Worm (Caenorhabditis elegans): ENCODE results near the gene T23G4.127.

Gene T23G4.127

ce11 chrIV:13650238-13650637, 48.3 kb downstream of the T23G4.127 start, which contains the start of gene C08F11.17:
C08F11.17 (minus strand) TSS chrIV:13650338.
- TF ChIP-seq F26F4.8 (GFP tag; conservative IDR thresholded peaks at IDR 0.05) (no peak), Y5F2A.4 (GFP tag; optimal IDR thresholded peaks at IDR 0.05) (no peak), nhr-76 (tag; optimal IDR thresholded peaks at IDR 0.05) (no peak), hmg-1.1 (GFP tag; IDR thresholded peaks at IDR 0.05) (no peak), D1046.2 (GFP tag; IDR thresholded peaks at IDR 0.05) (no peak), zip-11 (GFP tag; IDR thresholded peaks at IDR 0.05) (no peak), ztf-7 (tag; optimal IDR thresholded peaks at IDR 0.05) (no peak), T26A8.4 (GFP tag; IDR thresholded peaks at IDR 0.05) (no peak), mdt-29 (GFP tag; IDR thresholded peaks at IDR 0.05) (no peak), lin-1 (GFP tag; IDR thresholded peaks at IDR 0.05) (no peak), lsy-2 (tag; optimal IDR thresholded peaks at IDR 0.05) (no peak), T20F7.1 (GFP tag; optimal IDR thresholded peaks at IDR 0.05) (no peak), zfp-3 (GFP tag; conservative IDR thresholded peaks at IDR 0.05) (no peak), ctbp-1 (GFP tag; IDR thresholded peaks at IDR 0.05) (no peak), snpc-4 (tag; optimal IDR thresholded peaks at IDR 0.05) (no peak), Y75B8A.6 (GFP tag; IDR thresholded peaks at IDR 0.05) (no peak), aha-1 (tag) (no peak), aly-2 (tag; optimal IDR thresholded peaks at IDR 0.05) (no peak), dmd-8 (GFP tag; IDR thresholded peaks at IDR 0.05) (no peak)

DNA sequence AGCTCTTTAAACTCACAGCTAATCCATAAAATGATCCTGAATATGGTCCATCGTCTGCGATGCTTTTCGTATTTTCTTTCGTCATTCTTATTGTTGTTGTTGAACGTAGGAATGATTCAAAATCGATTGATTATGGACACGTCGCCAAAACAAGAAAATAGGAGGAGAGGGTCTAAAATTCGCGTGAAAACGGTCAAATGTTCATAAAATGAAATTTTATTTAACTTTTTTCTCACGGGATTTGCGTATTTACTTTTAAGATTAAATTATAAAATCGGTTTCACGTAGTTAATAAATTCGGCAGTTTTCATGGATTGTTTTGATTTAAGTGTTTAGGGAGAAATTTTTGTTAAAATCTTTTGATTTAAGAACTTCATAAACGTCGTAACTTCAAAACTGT, 49.4 kb downstream of the T23G4.127 start, which contains the start of gene C08F11.10:
C08F11.10 (minus strand) TSS at position 101 of the 400 bp plus-strand sequence.
- no peak for TF ChIP-seq hlh-30 (tag; optimal IDR thresholded peaks at IDR 0.05; ENCODE audit: insufficient read depth)
- TF ChIP-seq mdt-29 (GFP tag; IDR thresholded peaks at IDR 0.05): no peak
- TF ChIP-seq mes-2 (tag; optimal IDR thresholded peaks at IDR 0.05; ENCODE audit: poor library complexity, severe bottlenecking): no peak
- TF ChIP-seq ceh-32 (tag; optimal IDR thresholded peaks at IDR 0.05; ENCODE audit: poor library complexity): no peak
- TF ChIP-seq lir-3 (tag; optimal IDR thresholded peaks at IDR 0.05): no peak
- no peak for TF ChIP-seq ZK337.2 (GFP tag; IDR thresholded peaks at IDR 0.05)
- TF ChIP-seq Y5F2A.4 (GFP tag; optimal IDR thresholded peaks at IDR 0.05): no peak
- no peak for TF ChIP-seq ama-1 (optimal IDR thresholded peaks at IDR 0.05)
- TF ChIP-seq zip-11 (GFP tag; IDR thresholded peaks at IDR 0.05): no peak

DNA sequence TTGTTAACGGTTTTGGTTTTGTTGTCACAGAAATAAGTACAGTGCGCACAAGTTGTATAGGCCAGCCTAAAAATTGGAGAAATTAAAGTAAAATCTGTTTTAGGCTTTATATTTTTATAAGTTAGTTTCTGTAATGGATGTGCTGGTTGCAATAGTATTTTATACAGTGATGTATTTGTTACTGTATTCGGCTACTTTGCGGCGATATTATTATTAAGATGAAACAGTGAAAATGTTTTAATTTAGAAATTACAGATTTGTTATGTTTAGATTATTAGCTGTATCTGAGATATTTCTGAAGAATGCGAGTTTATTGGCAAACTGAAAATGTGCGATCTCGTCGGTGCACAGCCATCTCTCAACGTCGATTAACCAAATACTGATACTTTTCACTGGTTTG, 50.9 kb downstream of the T23G4.127 start, which contains the start of gene ule-4:
ule-4 (minus strand) TSS at position 101 of the 400 bp plus-strand sequence.
- no peak for TF ChIP-seq lsy-2 (tag; optimal IDR thresholded peaks at IDR 0.05)
- TF ChIP-seq ceh-28 (tag; optimal IDR thresholded peaks at IDR 0.05): no peak
- TF ChIP-seq nhr-6 (tag; optimal IDR thresholded peaks at IDR 0.05): no peak

DNA sequence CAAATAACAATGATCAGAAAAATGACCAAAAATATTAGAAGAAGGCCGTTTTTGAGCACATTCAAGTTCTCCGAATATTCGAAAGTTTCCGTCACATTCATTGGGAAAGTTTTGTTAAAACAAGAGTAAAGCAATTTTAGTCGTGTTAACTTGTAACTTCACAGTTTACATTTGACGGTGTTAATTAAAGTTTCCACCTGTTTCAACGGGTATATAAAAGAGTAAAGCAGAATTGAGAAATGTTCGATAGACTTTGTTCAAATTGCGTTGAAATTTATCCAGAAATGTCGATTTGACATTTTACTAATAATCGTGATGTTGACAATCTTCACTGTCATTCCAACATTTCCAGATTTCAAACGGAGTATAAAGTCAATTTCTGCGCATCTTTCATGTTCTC, 52.7 kb downstream of the T23G4.127 start, which contains the start of gene srz-29:
srz-29 (minus strand) TSS at position 101 of the 400 bp plus-strand sequence.
- TF ChIP-seq cey-2 (tag; optimal IDR thresholded peaks at IDR 0.05; ENCODE audit: borderline replicate concordance, insufficient read depth): no peak
- no peak for TF ChIP-seq nhr-42 (GFP tag; IDR thresholded peaks at IDR 0.05)
